Fruit fly (Drosophila melanogaster) whole organism, prepupa: Measurements from ENCODE around the gene Rbcn-3A.
A peak's percentile ranks its signal among the peaks of the same experiment; 100 is the strongest.

Source experiments
- CG10631 ChIP-seq: fragments of 200-800 bp; sonication (Bioruptor generic); optimal IDR thresholded peaks from 2 replicates; lab custom pipeline; 2016; ENCODE audit warnings: missing biosample characterization, missing genetic modification characterization
- CG11902 ChIP-seq: fragments of 200-800 bp; sonication (Bioruptor generic); optimal IDR thresholded peaks from 3 replicates; lab custom pipeline; 2016; ENCODE audit warnings: missing biosample characterization, missing genetic modification characterization
- CG15336 ChIP-seq: fragments of 200-800 bp; sonication (Bioruptor generic); IDR thresholded peaks from 2 replicates; pipeline ENCODE4 v1.3.6; 2022; ENCODE audit warnings: missing biosample characterization, missing genetic modification characterization
- CG3032 ChIP-seq: fragments of 200-800 bp; optimal IDR thresholded peaks from 2 replicates; lab custom pipeline; 2019; ENCODE audit warnings: missing biosample characterization, mild to moderate bottlenecking, missing genetic modification characterization, moderate library complexity
- CG32006 ChIP-seq: fragments of 200-800 bp; sonication (Bioruptor generic); optimal IDR thresholded peaks from 3 replicates; lab custom pipeline; 2017; ENCODE audit warnings: missing biosample characterization, mild to moderate bottlenecking, missing genetic modification characterization
- CG4318 ChIP-seq: fragments of 200-800 bp; sonication (Bioruptor generic); optimal IDR thresholded peaks from 3 replicates; lab custom pipeline; 2017; ENCODE audit warnings: missing biosample characterization, mild to moderate bottlenecking, missing genetic modification characterization
- CG7368 ChIP-seq: fragments of 200-800 bp; sonication (Bioruptor generic); optimal IDR thresholded peaks from 3 replicates; lab custom pipeline; 2016; ENCODE audit warnings: missing biosample characterization, missing genetic modification characterization
- CG8119 ChIP-seq: fragments of 200-800 bp; sonication (Bioruptor generic); IDR thresholded peaks from 3 replicates; pipeline ENCODE4 v1.3.6; 2022; ENCODE audit warnings: missing biosample characterization, missing genetic modification characterization
- CG9139 ChIP-seq: fragments of 200-800 bp; sonication (Bioruptor generic); optimal IDR thresholded peaks from 3 replicates; lab custom pipeline; 2017; ENCODE audit warnings: missing biosample characterization, mild to moderate bottlenecking, missing genetic modification characterization
- Eip78C ChIP-seq: fragments of 200-800 bp; sonication (Bioruptor generic); peaks from one replicate; lab custom pipeline; 2016; ENCODE audit warnings: missing biosample characterization, missing genetic modification characterization
- Gug ChIP-seq: fragments of 200-800 bp; sonication (Bioruptor generic); IDR thresholded peaks from 2 replicates; pipeline ENCODE4 v1.3.6; 2022; ENCODE audit warnings: missing biosample characterization, missing genetic modification characterization
- Hr38 ChIP-seq: sonication (Bioruptor generic); optimal IDR thresholded peaks from 2 replicates; lab custom pipeline; 2016; ENCODE audit warnings: missing biosample characterization, missing genetic modification characterization
- Hr39 ChIP-seq: fragments of 200-800 bp; sonication (Bioruptor generic); optimal IDR thresholded peaks from 2 replicates; lab custom pipeline; 2016; ENCODE audit warnings: missing biosample characterization, missing genetic modification characterization
- Hr4 ChIP-seq: fragments of 200-800 bp; sonication (Bioruptor generic); optimal IDR thresholded peaks from 3 replicates; lab custom pipeline; 2016; ENCODE audit warnings: missing biosample characterization, missing genetic modification characterization
- OdsH ChIP-seq: fragments of 200-800 bp; sonication (Bioruptor generic); optimal IDR thresholded peaks from 3 replicates; lab custom pipeline; 2016; ENCODE audit warnings: missing biosample characterization, missing genetic modification characterization
- Sox102F ChIP-seq: fragments of 200-800 bp; sonication (Bioruptor generic); optimal IDR thresholded peaks from 2 replicates; lab custom pipeline; 2016; ENCODE audit warnings: missing biosample characterization, mild to moderate bottlenecking, missing genetic modification characterization
- Sox15 ChIP-seq: fragments of 200-800 bp; sonication (Bioruptor generic); optimal IDR thresholded peaks from 3 replicates; lab custom pipeline; 2016; ENCODE audit warnings: missing biosample characterization, missing genetic modification characterization
- achi ChIP-seq: fragments of 200-800 bp; sonication (Bioruptor generic); optimal IDR thresholded peaks from 3 replicates; lab custom pipeline; 2016; ENCODE audit warnings: missing biosample characterization, missing genetic modification characterization
- acj6 ChIP-seq: fragments of 200-800 bp; sonication (Bioruptor generic); optimal IDR thresholded peaks from 3 replicates; lab custom pipeline; 2016; ENCODE audit warnings: missing biosample characterization, missing genetic modification characterization
- dac ChIP-seq: fragments of 200-800 bp; sonication (Bioruptor generic); optimal IDR thresholded peaks from 2 replicates; lab custom pipeline; 2017; ENCODE audit warnings: missing biosample characterization, mild to moderate bottlenecking, missing genetic modification characterization
- dsx ChIP-seq: fragments of 200-800 bp; optimal IDR thresholded peaks from 3 replicates; lab custom pipeline; 2019; ENCODE audit warnings: missing biosample characterization, mild to moderate bottlenecking, missing genetic modification characterization, moderate library complexity; ENCODE audit not compliant: poor library complexity, severe bottlenecking
- fd59A ChIP-seq: fragments of 200-800 bp; sonication (Bioruptor generic); optimal IDR thresholded peaks from 2 replicates; lab custom pipeline; 2017; ENCODE audit warnings: missing biosample characterization, mild to moderate bottlenecking, missing genetic modification characterization, missing genetic modification reagents
- fkh ChIP-seq: fragments of 200-800 bp; sonication (Bioruptor generic); optimal IDR thresholded peaks from 3 replicates; lab custom pipeline; 2017; ENCODE audit warnings: missing biosample characterization, mild to moderate bottlenecking, missing genetic modification characterization, moderate library complexity
- lz ChIP-seq: fragments of 200-800 bp; sonication (Bioruptor generic); optimal IDR thresholded peaks from 3 replicates; lab custom pipeline; 2016; ENCODE audit warnings: missing biosample characterization, missing genetic modification characterization
- net ChIP-seq: fragments of 200-800 bp; sonication (Bioruptor generic); optimal IDR thresholded peaks from 3 replicates; lab custom pipeline; 2016; ENCODE audit warnings: missing biosample characterization, missing genetic modification characterization
- salr ChIP-seq, 2 experiments: fragments of 200-800 bp; sonication (Bioruptor generic); optimal IDR thresholded peaks; 3 replicates each; lab custom pipeline; 2016 to 2018; ENCODE audit warnings: missing biosample characterization in 2 of 2, missing genetic modification characterization in 2 of 2, mild to moderate bottlenecking in 1 of 2
- spab ChIP-seq: fragments of 200-800 bp; sonication (Bioruptor generic); optimal IDR thresholded peaks from 2 replicates; lab custom pipeline; 2017; ENCODE audit warnings: missing biosample characterization, mild to moderate bottlenecking, missing genetic modification characterization, missing genetic modification reagents
- svp ChIP-seq: fragments of 200-800 bp; sonication (Bioruptor generic); peaks from one replicate; lab custom pipeline; 2016; ENCODE audit warnings: missing biosample characterization, missing genetic modification characterization

Rbcn-3A gene

DNA sequence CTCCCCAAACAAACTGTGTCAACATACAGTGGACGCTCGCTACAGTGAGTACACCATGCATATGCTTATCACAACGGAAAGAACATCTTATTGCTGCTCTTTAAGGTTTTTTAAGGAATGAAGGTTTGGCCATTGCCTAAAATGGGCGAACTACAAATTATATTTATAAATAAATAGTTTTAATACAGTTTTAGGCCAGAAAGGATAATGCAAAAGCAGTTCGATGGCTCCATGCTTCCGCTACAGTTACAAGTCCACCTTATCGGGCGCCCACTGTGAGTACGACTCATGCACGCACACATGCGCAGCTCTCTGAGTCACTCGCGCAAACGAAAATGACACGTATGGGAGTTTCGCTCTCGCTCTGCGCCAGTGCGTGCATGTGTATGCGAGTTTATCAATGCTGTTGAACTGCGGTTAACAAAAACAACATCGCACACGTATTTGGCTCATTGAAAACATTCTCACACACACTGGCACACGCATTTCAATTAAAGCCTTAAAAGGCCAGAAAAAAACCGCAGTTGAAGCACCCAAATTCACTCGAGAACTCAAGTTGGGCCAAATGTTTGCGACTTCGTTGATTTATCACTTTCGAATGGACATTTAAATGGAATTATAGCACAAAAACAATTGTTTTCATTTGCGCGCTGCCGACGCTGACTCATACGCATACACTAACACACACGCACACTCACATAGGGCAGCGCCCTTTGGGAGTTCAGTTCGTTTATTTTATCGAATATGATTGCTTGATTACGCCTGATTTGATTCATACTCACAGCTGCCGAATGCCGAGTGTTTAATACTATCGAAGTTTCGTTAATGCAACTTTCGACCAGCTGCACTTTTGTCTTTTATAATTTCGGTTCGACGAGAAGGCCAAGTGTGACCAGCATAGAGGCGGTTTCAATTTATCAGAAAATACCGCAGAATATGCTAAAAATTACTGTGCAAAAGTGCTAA lies 30.8 kb downstream of the Rbcn-3A start, which contains the start of gene sqh (continued):
- TF ChIP-seq Sox102F (GFP tag; lab: Kevin White, UChicago) (peak; percentile 84), Eip78C (peak; percentile 97), lz (GFP tag; lab: Kevin White, UChicago) (peak; percentile 85), CG11902 (GFP tag; lab: Kevin White, UChicago) (peak; percentile 65), acj6 (GFP tag; lab: Kevin White, UChicago) (peak; percentile 90), CG4318 (peak; percentile 83), CG15336 (GFP tag; lab: Robert Waterston, UW) (peak; percentile 94), salr (GFP tag; optimal IDR thresholded peaks at IDR 0.05; lab: Kevin White, UChicago) (peak; percentile 69 to 75), OdsH (GFP tag; lab: Kevin White, UChicago) (peak; percentile 93), spab (peak; percentile 69), CG32006 (GFP tag; lab: Kevin White, UChicago) (peak; percentile 93)

DNA sequence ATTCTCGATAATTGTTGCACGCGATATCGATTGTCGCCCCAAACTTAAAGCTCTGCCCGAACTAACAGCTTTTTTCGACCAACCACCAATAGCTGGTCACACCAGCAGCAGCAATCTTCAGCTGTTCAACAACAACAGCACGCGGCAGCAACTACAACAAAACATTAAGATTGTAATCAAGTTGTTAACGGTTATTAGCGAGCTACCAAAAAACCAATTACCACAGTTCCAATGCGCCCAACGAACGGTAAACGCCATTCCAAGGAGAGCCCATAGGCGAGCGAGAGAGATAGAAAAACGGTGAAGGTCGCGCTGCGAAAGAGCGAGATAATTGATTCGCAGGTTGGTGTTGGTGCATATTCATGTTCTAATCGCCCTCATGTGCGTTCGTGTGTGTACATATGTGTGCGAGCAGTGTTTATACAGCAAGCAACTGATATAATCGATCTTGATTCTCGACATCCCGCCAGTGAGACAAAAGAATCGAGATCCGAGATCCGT lies 35.4 kb downstream of the Rbcn-3A start, which contains the start of gene Efr:
Gene Efr, plus strand, starts transcription at position 113 of the 501 bp plus-strand sequence.
- TF ChIP-seq fkh (GFP tag; lab: Kevin White, UChicago), result peak; percentile 79
- peak; percentile 11 for TF ChIP-seq dsx (GFP tag; lab: Kevin White, UChicago)
- no peak for TF ChIP-seq CG4318

DNA sequence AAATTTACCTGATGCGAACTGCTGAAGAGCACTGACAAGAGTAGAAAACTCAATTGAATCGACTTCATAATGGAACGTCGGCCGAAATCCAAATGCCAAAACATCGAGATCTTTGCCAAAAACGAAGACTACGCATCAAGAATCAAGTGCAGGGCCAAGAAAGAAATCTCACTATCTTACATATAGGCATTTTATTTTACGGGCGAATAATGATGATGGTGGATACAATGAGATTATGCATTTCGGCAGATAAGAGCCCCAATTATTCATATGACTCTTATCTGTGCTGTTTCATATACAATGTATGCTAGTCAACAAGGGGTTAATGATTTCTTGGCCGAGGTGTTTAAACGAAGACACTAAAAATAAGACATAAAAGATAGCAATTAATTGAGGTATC lies 36.1 kb downstream of the Rbcn-3A start, which contains the start of gene Btnd:
Gene Btnd, minus strand, starts transcription at position 101 of the 400 bp plus-strand sequence.
- TF ChIP-seq net (GFP tag; lab: Kevin White, UChicago) (no peak), Sox15 (GFP tag; lab: Kevin White, UChicago) (no peak), Hr38 (GFP tag; lab: Kevin White, UChicago) (no peak), svp (GFP tag; lab: Kevin White, UChicago) (no peak), dsx (GFP tag; lab: Kevin White, UChicago) (no peak), lz (GFP tag; lab: Kevin White, UChicago) (no peak), Gug (GFP tag; lab: Robert Waterston, UW) (no peak), CG9139 (GFP tag; lab: Kevin White, UChicago) (no peak), Eip78C (no peak), salr (GFP tag; optimal IDR thresholded peaks at IDR 0.05; lab: Kevin White, UChicago) (no peak), CG10631 (GFP tag; lab: Kevin White, UChicago) (no peak)

DNA sequence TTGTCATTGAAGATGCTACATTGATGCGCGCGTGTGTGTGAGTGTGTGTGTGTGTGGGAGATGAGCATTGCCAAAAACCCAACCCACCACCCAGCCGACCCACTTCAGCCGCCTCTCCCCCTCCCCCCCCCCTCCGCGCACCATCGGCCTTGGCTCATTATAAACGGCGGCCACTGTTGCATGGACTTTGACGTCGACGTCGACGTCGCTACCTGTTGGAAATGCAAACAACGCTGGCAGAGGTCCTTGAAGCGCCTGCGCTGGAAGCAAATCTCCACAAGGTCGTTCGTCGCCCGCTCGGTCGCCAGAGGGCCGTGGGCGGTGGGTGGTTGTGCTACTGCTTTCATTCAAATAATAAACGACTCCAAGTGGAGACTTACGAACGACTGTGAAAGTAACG lies 38.6 kb downstream of the Rbcn-3A start:
- TF ChIP-seq CG9139 (GFP tag; lab: Kevin White, UChicago) (no peak), CG7368 (GFP tag; lab: Kevin White, UChicago) (no peak), CG11902 (GFP tag; lab: Kevin White, UChicago) (no peak), CG8119 (GFP tag; lab: Robert Waterston, UW) (no peak), CG3032 (tag; lab: Kevin White, UChicago) (no peak), achi (GFP tag; lab: Kevin White, UChicago) (no peak), dac (GFP tag; lab: Kevin White, UChicago) (no peak), Sox102F (GFP tag; lab: Kevin White, UChicago) (no peak), Hr4 (GFP tag; lab: Kevin White, UChicago) (no peak), fd59A (no peak), Hr38 (GFP tag; lab: Kevin White, UChicago) (no peak), CG32006 (GFP tag; lab: Kevin White, UChicago) (no peak)

DNA sequence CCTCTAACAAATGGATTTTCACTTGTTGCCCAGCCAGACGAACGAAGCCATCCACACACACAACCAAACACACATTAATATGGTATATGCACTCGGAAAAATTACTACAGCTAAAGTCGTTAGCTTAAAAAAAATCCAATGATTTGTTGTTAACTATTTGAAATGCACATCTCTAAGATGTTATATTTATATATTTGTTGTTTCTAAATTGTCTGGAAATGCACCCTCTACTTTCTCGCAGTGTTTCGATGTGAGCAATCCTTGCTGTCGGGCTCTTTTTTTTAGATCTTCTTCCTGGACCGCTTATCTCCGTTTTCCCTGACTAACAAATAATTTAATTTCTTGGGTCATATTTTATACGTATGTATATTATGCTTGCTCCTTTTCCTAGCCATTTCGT lies 50.2 kb downstream of the Rbcn-3A start:
- TF ChIP-seq Eip78C (peak; percentile 54), Hr39 (GFP tag; lab: Kevin White, UChicago) (no peak)
